Fruit fly (Drosophila melanogaster): ENCODE measurements around the gene Lcp65Ab2.
"Not testable (repeated sequence)": the region's sequence is repeated elsewhere in the genome, so short reads cannot be mapped to it uniquely, and the experiment has no call there.

The Lcp65Ab2 gene

DNA sequence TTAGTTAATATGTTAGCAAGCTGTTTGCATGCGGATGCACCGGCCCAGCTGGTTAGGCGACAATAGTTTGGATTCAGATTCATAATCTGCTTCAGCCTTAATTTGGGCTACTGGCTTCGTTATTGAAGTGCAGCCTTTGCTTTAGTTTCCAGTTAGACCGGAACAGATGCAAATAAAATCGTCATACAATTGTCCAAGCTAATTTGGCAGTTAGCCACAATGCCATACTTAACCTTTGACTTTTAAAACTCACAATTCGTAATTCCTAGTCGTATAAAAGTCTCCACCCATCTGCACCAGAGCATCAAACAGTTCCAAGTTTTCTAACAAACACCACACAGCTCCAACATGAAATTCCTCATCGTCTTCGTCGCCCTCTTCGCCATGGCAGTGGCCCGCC lies at the start of gene Lcp65Ab2:
Gene Lcp65Ab2 (plus strand): TSS at position 301 of the 400 bp plus-strand sequence.
- TF ChIP-seq OdsH, Sp1, woc (GFP tag; optimal IDR thresholded peaks at IDR 0.05): not testable (repeated sequence)

DNA sequence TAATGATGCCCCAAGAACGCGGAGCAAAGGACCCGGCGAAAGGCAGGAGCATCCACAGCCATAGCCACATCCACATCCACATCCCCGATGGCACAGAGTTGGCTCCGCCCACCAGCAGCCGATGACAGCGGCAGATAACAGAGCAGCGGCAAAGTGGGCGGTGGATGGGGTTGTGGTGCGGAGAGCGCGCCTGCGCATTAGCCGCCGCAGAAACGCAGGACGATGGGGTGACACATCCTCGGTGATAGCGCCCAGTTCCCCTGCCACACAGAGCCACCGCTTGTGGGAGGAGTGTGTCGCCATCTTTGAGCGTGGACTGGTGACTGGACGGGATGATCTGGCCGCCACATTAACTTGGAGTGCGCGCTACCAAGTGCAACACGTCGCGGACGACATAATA lies 49.2 kb upstream of the Lcp65Ab2 start, which contains the start of gene Ets65A:
Gene Ets65A (plus strand): TSS at position 348 of the 400 bp plus-strand sequence.
- no peak for TF ChIP-seq dmrt93B (GFP tag; optimal IDR thresholded peaks at IDR 0.05)

DNA sequence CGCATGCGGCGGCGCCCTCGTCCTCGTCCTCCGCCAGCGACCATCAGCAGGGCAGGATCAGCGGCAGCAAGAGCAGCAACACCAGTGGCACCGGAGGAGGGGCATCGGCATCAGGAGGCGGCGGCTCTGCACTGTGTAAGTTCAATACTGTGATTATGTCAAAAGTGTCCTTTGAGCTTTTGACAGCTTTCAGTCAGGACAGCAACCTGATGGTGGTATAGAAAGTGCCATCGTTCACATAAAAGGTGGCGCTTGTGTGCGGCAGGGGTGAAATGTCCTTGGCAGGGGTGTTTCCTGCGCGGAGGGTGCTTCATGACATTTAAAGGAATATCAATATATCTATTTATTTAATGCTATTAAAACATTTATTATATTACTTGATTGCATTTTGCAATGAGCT lies 42.8 kb upstream of the Lcp65Ab2 start:
- no peak for TF ChIP-seq Dfd (GFP tag; optimal IDR thresholded peaks at IDR 0.05)
- no peak for TF ChIP-seq dsf (GFP tag; optimal IDR thresholded peaks at IDR 0.05; ENCODE audit: borderline replicate concordance)
- no peak for TF ChIP-seq Myc (optimal IDR thresholded peaks at IDR 0.05)
- no peak for TF ChIP-seq psq (GFP tag; optimal IDR thresholded peaks at IDR 0.05)
- no peak for TF ChIP-seq sv (GFP tag; optimal IDR thresholded peaks at IDR 0.05)

DNA sequence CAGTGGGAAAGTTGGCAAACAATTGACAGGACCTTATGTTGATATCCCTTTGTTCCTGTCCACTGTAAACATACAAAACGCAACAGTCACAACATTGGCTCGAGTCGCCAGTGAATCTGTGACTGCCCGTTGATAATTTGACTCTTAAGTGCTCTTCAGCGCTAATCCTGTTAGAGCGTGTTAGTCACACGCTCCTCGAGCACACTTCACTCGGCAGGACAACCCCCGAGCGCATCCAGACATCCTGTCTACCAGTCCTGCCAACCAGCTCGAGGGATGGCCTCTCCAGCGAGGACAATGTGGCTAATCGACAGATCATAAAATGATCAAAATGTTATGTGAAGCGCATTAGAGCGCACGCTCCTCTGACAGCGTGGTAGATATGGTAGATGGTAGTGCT lies 41.9 kb upstream of the Lcp65Ab2 start:
- TF ChIP-seq CrebA (GFP tag; optimal IDR thresholded peaks at IDR 0.05; ENCODE audit: borderline replicate concordance) (no peak), rgr (GFP tag; optimal IDR thresholded peaks at IDR 0.05) (no peak), Jra (GFP tag; optimal IDR thresholded peaks at IDR 0.05) (no peak), Mio (GFP tag; optimal IDR thresholded peaks at IDR 0.05) (no peak), dsf (GFP tag; optimal IDR thresholded peaks at IDR 0.05; ENCODE audit: borderline replicate concordance) (no peak), Abd-B (GFP tag; optimal IDR thresholded peaks at IDR 0.05) (no peak), woc (GFP tag; optimal IDR thresholded peaks at IDR 0.05) (no peak), CG32264 (GFP tag; optimal IDR thresholded peaks at IDR 0.05) (no peak), pan (optimal IDR thresholded peaks at IDR 0.05) (no peak), lola (GFP tag; optimal IDR thresholded peaks at IDR 0.05) (no peak), jim (GFP tag; optimal IDR thresholded peaks at IDR 0.05) (no peak), OdsH (GFP tag; optimal IDR thresholded peaks at IDR 0.05) (no peak)

DNA sequence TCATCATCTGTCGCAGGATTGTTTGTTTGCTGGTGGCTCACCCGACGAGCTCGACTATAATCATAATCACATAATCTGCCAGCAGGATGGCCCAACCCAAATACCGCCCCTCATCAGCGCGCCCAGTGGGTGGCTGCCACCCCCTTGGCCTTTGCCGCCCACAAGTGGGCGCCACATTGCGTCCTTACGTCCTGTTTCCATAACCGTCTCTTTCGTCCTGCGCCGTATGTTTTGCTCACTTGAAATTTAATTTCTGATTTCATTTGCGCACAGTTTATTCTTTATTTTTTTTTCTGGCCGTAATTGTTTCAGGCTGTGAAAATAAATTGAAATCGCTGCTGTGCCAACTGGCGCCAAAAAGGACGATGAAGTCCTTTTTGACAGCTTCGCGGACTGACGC lies 41.0 kb upstream of the Lcp65Ab2 start:
- TF ChIP-seq Dif (GFP tag; optimal IDR thresholded peaks at IDR 0.05; ENCODE audit: partially characterized antibody) (no peak), Mio (GFP tag; optimal IDR thresholded peaks at IDR 0.05) (no peak), sage (GFP tag; optimal IDR thresholded peaks at IDR 0.05) (no peak), CG9705 (GFP tag; optimal IDR thresholded peaks at IDR 0.05) (no peak), usp (GFP tag; optimal IDR thresholded peaks at IDR 0.05) (no peak), Dfd (GFP tag; optimal IDR thresholded peaks at IDR 0.05) (no peak)

DNA sequence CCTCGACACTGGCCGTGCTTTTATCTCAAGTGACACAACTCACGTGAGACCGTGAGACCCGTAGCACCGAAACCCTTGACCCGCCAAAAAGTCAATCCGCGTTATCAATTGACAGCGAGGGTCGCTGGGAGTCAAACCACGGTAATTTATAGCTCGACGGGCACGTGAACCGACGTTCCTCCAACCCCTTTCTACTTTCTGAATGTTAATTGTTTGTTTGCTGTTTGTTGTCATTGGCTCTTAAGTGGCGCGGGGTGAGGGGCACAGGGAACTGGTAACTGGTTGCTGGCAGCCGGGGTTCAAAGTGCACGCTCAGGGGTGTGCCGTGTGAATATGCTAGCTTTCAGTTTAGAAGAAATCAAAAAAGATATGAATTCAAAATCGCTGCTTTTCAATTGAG lies 39.8 kb upstream of the Lcp65Ab2 start:
- TF ChIP-seq psq (GFP tag; optimal IDR thresholded peaks at IDR 0.05): no peak
- TF ChIP-seq HLH106 (tag; optimal IDR thresholded peaks at IDR 0.05): no peak
- no peak for TF ChIP-seq dmrt93B (GFP tag; optimal IDR thresholded peaks at IDR 0.05)
- no peak for TF ChIP-seq woc (GFP tag; optimal IDR thresholded peaks at IDR 0.05)
- no peak for TF ChIP-seq Sp1 (GFP tag; optimal IDR thresholded peaks at IDR 0.05)

DNA sequence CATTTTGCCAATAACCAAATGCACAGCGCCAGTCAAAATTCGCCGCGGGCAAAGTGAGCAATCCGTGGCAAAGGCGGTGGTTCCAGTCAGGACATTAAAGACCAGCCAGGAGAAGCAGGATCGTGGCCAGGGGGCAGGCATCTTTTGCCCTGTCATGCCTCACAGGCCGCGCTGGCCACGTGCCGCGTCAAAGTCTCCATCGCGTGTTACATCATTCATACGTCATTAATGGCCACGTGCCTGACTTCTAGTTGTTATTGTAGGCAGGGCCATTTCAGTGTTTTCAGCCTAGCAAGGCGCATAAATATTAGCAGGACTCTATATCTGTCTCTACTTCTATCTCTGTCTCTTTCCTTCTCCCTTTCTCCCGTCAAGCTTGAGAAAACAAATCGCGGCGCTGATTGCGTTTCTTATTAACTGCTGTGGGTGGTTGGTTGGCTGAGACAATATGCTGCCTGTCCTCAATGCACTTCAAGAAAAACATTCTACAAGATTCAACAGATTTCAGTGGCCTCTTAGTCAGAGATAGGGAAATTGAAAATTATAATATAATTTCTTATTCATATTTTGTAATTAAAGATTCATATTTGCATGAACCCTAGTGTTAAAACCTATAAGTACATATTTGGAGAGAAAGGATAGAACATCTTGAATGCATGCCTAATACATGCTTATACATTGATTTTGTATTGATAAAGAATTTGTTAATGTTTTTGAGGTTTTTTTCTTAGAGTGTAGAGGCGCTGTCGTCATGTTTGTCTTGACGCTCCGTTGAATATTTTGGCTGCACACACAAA lies 38.0 kb upstream of the Lcp65Ab2 start:
- no peak for TF ChIP-seq dl (GFP tag; optimal IDR thresholded peaks at IDR 0.05; ENCODE audit: insufficient read depth in 1 of 2, partially characterized antibody in 2 of 2)
- TF ChIP-seq rgr (GFP tag; optimal IDR thresholded peaks at IDR 0.05): no peak
- no peak for TF ChIP-seq CrebA (GFP tag; optimal IDR thresholded peaks at IDR 0.05; ENCODE audit: borderline replicate concordance)
- TF ChIP-seq ey (GFP tag; optimal IDR thresholded peaks at IDR 0.05): no peak
- no peak for TF ChIP-seq usp (GFP tag; optimal IDR thresholded peaks at IDR 0.05)
- TF ChIP-seq Rel (GFP tag; optimal IDR thresholded peaks at IDR 0.05): no peak
- no peak for TF ChIP-seq Rel (tag; optimal IDR thresholded peaks at IDR 0.05)
- TF ChIP-seq tai (GFP tag; optimal IDR thresholded peaks at IDR 0.05): no peak
- TF ChIP-seq br (GFP tag; optimal IDR thresholded peaks at IDR 0.05): no peak
